Fruit fly (Drosophila melanogaster): ENCODE measurements around the gene CheA84a.

The CheA84a gene

DNA sequence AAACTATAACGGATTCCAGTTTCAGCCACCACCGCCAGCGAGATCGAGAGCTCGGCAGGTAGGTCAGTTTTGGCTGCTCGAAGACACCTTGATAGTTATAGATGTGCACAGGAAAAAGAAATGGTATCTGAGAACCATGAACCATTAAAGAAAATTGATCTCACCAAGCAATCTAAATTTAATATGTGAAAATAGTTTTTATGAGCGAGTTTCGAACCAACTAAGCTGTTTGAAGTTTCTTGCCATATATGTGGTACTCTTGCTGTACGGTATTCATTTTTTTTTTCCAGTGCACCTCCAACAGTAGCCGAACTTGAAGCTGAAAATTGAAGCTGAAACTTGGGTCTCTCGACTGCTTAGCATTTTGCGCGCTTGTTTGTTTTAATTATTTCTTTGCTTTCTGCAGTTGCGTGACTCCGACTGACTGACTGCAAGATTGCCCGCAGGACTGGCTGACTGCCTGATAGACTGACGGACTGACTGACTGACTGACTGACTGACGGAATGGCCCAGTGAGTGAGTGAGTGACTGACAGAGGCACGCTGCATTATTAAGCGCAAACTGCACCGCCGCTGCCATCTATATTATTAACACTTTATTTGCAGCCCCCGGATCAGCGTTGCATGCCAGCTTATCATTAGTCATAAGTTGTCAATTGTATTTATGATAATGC lies 33.0 kb downstream of the CheA84a start (continued):
- TF ChIP-seq HLH4C (GFP tag; IDR thresholded peaks at IDR 0.05; ENCODE audit: partially characterized antibody): no peak
- no peak for TF ChIP-seq CG3847 (GFP tag; IDR thresholded peaks at IDR 0.05)
- no peak for TF ChIP-seq tx (GFP tag; optimal IDR thresholded peaks at IDR 0.05)
- TF ChIP-seq H2.0 (GFP tag; IDR thresholded peaks at IDR 0.05): no peak
- no peak for TF ChIP-seq D (optimal IDR thresholded peaks at IDR 0.05)
- TF ChIP-seq D (GFP tag; optimal IDR thresholded peaks at IDR 0.05): peak; percentile 9
- TF ChIP-seq CG16813 (GFP tag; IDR thresholded peaks at IDR 0.05; ENCODE audit: partially characterized antibody): no peak
- no peak for TF ChIP-seq Kr (GFP tag; optimal IDR thresholded peaks at IDR 0.05)
- no peak for TF ChIP-seq CG5245 (GFP tag; optimal IDR thresholded peaks at IDR 0.05)
- no peak for TF ChIP-seq CG14050 (GFP tag; IDR thresholded peaks at IDR 0.05)
- no peak for TF ChIP-seq ken (GFP tag; IDR thresholded peaks at IDR 0.05)
- TF ChIP-seq Dip2 (GFP tag; IDR thresholded peaks at IDR 0.05): no peak
- TF ChIP-seq cato (GFP tag; optimal IDR thresholded peaks at IDR 0.05; ENCODE audit: borderline replicate concordance): no peak
- TF ChIP-seq Ravus (GFP tag; IDR thresholded peaks at IDR 0.05): no peak
- no peak for TF ChIP-seq sim (GFP tag; IDR thresholded peaks at IDR 0.05)
- TF ChIP-seq croc (GFP tag; conservative IDR thresholded peaks at IDR 0.05): 0 out of 3 replicates have a peak, but pooled peaks have one; percentile 23
- peak; percentile 43; the same call in 1 of the 2 replicates for TF ChIP-seq ara (GFP tag; IDR thresholded peaks at IDR 0.05)
- no peak for TF ChIP-seq YL-1 (GFP tag; optimal IDR thresholded peaks at IDR 0.05)
- TF ChIP-seq esg (GFP tag; conservative IDR thresholded peaks at IDR 0.05): peak; percentile 32; the same call in 1 of the 2 replicates
- peak; percentile 33 for TF ChIP-seq Sox100B (GFP tag; optimal IDR thresholded peaks at IDR 0.05)
- no peak for TF ChIP-seq Gug (GFP tag; IDR thresholded peaks at IDR 0.05)
- TF ChIP-seq HLHmδ (GFP tag; optimal IDR thresholded peaks at IDR 0.05): no peak
- no peak for TF ChIP-seq tll (GFP tag; optimal IDR thresholded peaks at IDR 0.05)
- TF ChIP-seq Med (GFP tag): peak; percentile 87
- TF ChIP-seq gsb-n (tag; optimal IDR thresholded peaks at IDR 0.05): peak; percentile 54
- TF ChIP-seq Sry-δ (GFP tag; optimal IDR thresholded peaks at IDR 0.05): no peak
- no peak for TF ChIP-seq bbx (GFP tag; IDR thresholded peaks at IDR 0.05; ENCODE audit: partially characterized antibody)
- TF ChIP-seq NC2α (GFP tag; optimal IDR thresholded peaks at IDR 0.05): no peak
- no peak for TF ChIP-seq CG8290 (GFP tag; optimal IDR thresholded peaks at IDR 0.05)
- no peak for TF ChIP-seq CG8290 (tag; optimal IDR thresholded peaks at IDR 0.05)
- peak; percentile 6 for TF ChIP-seq chn (GFP tag; optimal IDR thresholded peaks at IDR 0.05)
- peak; percentile 30 for TF ChIP-seq CG1529 (GFP tag; optimal IDR thresholded peaks at IDR 0.05)
- TF ChIP-seq ato (GFP tag; IDR thresholded peaks at IDR 0.05; ENCODE audit: partially characterized antibody): no peak
- peak; percentile 48 for TF ChIP-seq ATbp (GFP tag; optimal IDR thresholded peaks at IDR 0.05)
- TF ChIP-seq slou (GFP tag; optimal IDR thresholded peaks at IDR 0.05): no peak
- TF ChIP-seq CG4730 (GFP tag; IDR thresholded peaks at IDR 0.05): no peak
- no peak for TF ChIP-seq Deaf1 (tag; optimal IDR thresholded peaks at IDR 0.05)
- TF ChIP-seq ci (GFP tag; IDR thresholded peaks at IDR 0.05): peak; percentile 71
- no peak for TF ChIP-seq CG6683 (GFP tag; optimal IDR thresholded peaks at IDR 0.05)
- TF ChIP-seq CG6272 (GFP tag; IDR thresholded peaks at IDR 0.05): no peak
- TF ChIP-seq Hsf (GFP tag; optimal IDR thresholded peaks at IDR 0.05): peak; percentile 20
- no peak for TF ChIP-seq Adf1 (GFP tag; IDR thresholded peaks at IDR 0.05)
- TF ChIP-seq ssp (GFP tag; IDR thresholded peaks at IDR 0.05): no peak
- TF ChIP-seq dysf (GFP tag; IDR thresholded peaks at IDR 0.05): peak; percentile 51
- no peak for TF ChIP-seq twi (tag; optimal IDR thresholded peaks at IDR 0.05)
- TF ChIP-seq ranshi (GFP tag; IDR thresholded peaks at IDR 0.05): 0 out of 2 replicates have a peak, but pooled peaks have one; percentile 23
- TF ChIP-seq Lhr (GFP tag; optimal IDR thresholded peaks at IDR 0.05): no peak
- TF ChIP-seq Fer3 (tag; optimal IDR thresholded peaks at IDR 0.05): no peak
- TF ChIP-seq CG8944 (GFP tag; optimal IDR thresholded peaks at IDR 0.05): peak; percentile 35
- TF ChIP-seq CG4424 (GFP tag; optimal IDR thresholded peaks at IDR 0.05): peak; percentile 42
- TF ChIP-seq zen2 (GFP tag; IDR thresholded peaks at IDR 0.05; ENCODE audit: partially characterized antibody): no peak
